Worm (Caenorhabditis elegans) whole organism, early embryonic: ENCODE data around the gene ras-2.

ENCODE experiments used
- F13C5.2 ChIP-seq: sonication (generic microtip); optimal IDR thresholded peaks from 2 replicates; lab custom pipeline; 2017; ENCODE audit warnings: mild to moderate bottlenecking, missing genetic modification characterization, inconsistent platforms, missing compliant biosample characterization
- ama-1 ChIP-seq: fragments of 150-350 bp; optimal IDR thresholded peaks from 2 replicates; lab custom pipeline; 2014
- scrt-1 ChIP-seq: fragments of 200-800 bp; sonication (Bioruptor generic); IDR thresholded peaks from 2 replicates; pipeline ENCODE4 v1.3.6; 2022; ENCODE audit warnings: missing genetic modification characterization, missing compliant biosample characterization
- tbx-37 ChIP-seq: fragments of 200-800 bp; sonication (Bioruptor generic); conservative IDR thresholded peaks from 2 replicates; pipeline ENCODE4 v1.3.6; 2022; ENCODE audit warnings: missing genetic modification reagents, missing genetic modification characterization, missing compliant biosample characterization
- tra-4 ChIP-seq: sonication (generic microtip); optimal IDR thresholded peaks from 2 replicates; lab custom pipeline; 2017; ENCODE audit warnings: missing genetic modification characterization, missing compliant biosample characterization

DNA sequence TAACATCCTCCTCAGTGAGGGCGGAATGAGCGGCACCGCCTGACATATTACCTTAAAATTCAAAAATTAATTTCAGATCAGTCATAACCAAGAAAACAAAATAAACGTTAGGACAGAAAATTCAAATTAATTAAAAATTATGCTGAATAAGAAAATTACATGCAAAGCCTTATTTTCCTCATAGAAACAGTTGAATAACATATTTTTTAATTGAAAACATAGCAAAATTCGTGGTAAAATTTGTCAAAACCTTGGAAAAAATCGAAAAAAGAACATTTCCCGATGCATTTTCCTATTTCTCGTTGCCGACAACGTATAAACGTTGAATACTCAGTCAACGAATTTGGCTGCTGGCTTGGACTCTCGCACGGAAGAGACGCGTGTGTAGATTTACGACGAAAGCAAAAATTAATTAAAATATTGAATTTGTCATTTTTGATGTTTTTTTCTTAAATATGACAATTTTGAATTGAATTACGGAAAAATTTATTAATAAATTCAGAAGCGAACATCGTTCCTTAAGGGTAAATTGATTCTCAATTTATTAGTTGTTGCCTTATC lies 14.2 kb upstream of the ras-2 start, which contains the start of the genes rps-0 and rbg-3:
- TF ChIP-seq ama-1 (lab: Kevin White, UChicago) (no peak), scrt-1 (GFP tag; lab: Robert Waterston, UW) (no peak), tra-4 (no peak), tbx-37 (GFP tag; lab: Robert Waterston, UW) (no peak), F13C5.2 (tag; lab: Kevin White, UChicago) (peak; percentile 80)
